Worm (Caenorhabditis elegans) whole organism, late embryonic: ENCODE data around the gene clec-245.

Experiments used
- C08G9.2 ChIP-seq: sonication (generic microtip); optimal IDR thresholded peaks from 2 replicates; lab custom pipeline; 2016; ENCODE audit warnings: mild to moderate bottlenecking, missing genetic modification characterization, moderate library complexity, missing compliant biosample characterization
- C38D4.7 ChIP-seq: fragments of 200-800 bp; sonication (Bioruptor generic); optimal IDR thresholded peaks from 2 replicates; lab custom pipeline; 2018; ENCODE audit warnings: mild to moderate bottlenecking, missing genetic modification characterization, moderate library complexity, missing compliant biosample characterization
- F13H6.1 ChIP-seq: sonication (generic microtip); optimal IDR thresholded peaks from 2 replicates; lab custom pipeline; 2016; ENCODE audit warnings: missing genetic modification characterization, missing compliant biosample characterization
- K02D7.2 ChIP-seq: sonication (generic microtip); optimal IDR thresholded peaks from 2 replicates; lab custom pipeline; 2017; ENCODE audit warnings: mild to moderate bottlenecking, missing genetic modification characterization, missing compliant biosample characterization
- K09A11.1 ChIP-seq: sonication (generic microtip); optimal IDR thresholded peaks from 2 replicates; lab custom pipeline; 2017; ENCODE audit warnings: antibody characterized with exemption, mild to moderate bottlenecking, missing genetic modification characterization, missing compliant biosample characterization; ENCODE audit not compliant: insufficient read depth
- T23F11.4 ChIP-seq: fragments of 200-800 bp; sonication (Bioruptor generic); optimal IDR thresholded peaks from 2 replicates; lab custom pipeline; 2018; ENCODE audit warnings: mild to moderate bottlenecking, missing genetic modification characterization, missing compliant biosample characterization
- ahr-1 ChIP-seq: sonication (generic microtip); optimal IDR thresholded peaks from 2 replicates; lab custom pipeline; 2016; ENCODE audit warnings: missing genetic modification characterization, missing compliant biosample characterization
- ama-1 ChIP-seq: fragments of 150-350 bp; optimal IDR thresholded peaks from 2 replicates; lab custom pipeline; 2014
- ceh-18 ChIP-seq: sonication (generic microtip); optimal IDR thresholded peaks from 2 replicates; lab custom pipeline; 2016; ENCODE audit warnings: missing genetic modification characterization, missing compliant biosample characterization
- ceh-19 ChIP-seq: fragments of 200-800 bp; sonication (Bioruptor generic); optimal IDR thresholded peaks from 2 replicates; lab custom pipeline; 2018; ENCODE audit warnings: mild to moderate bottlenecking, missing genetic modification characterization, missing compliant biosample characterization
- ceh-2 ChIP-seq: sonication (generic microtip); optimal IDR thresholded peaks from 2 replicates; lab custom pipeline; 2016; ENCODE audit warnings: missing genotype, missing genetic modification characterization, missing compliant biosample characterization
- ceh-22 ChIP-seq: sonication (generic microtip); optimal IDR thresholded peaks from 2 replicates; lab custom pipeline; 2017; ENCODE audit warnings: missing biosample characterization, missing genetic modification characterization
- ceh-30 ChIP-seq: fragments of 150-350 bp; optimal IDR thresholded peaks from 2 replicates; lab custom pipeline; 2014; ENCODE audit warnings: missing biosample characterization, missing genetic modification characterization
- ceh-31 ChIP-seq: sonication (generic microtip); optimal IDR thresholded peaks from 2 replicates; lab custom pipeline; 2016; ENCODE audit warnings: missing genetic modification characterization, missing compliant biosample characterization
- ceh-48 ChIP-seq: sonication (generic microtip); optimal IDR thresholded peaks from 2 replicates; lab custom pipeline; 2016; ENCODE audit warnings: missing genetic modification characterization, inconsistent platforms, missing compliant biosample characterization
- ceh-9 ChIP-seq: sonication (generic microtip); optimal IDR thresholded peaks from 2 replicates; lab custom pipeline; 2016; ENCODE audit warnings: mild to moderate bottlenecking, missing genetic modification characterization, inconsistent platforms, missing compliant biosample characterization
- dmd-4 ChIP-seq: sonication (generic microtip); optimal IDR thresholded peaks from 2 replicates; lab custom pipeline; 2016; ENCODE audit warnings: borderline replicate concordance, missing genetic modification characterization, missing compliant biosample characterization
- elt-4 ChIP-seq: sonication (generic microtip); optimal IDR thresholded peaks from 2 replicates; lab custom pipeline; 2016; ENCODE audit warnings: missing genetic modification characterization, missing compliant biosample characterization
- eyg-1 ChIP-seq: sonication (generic microtip); optimal IDR thresholded peaks from 2 replicates; lab custom pipeline; 2016; ENCODE audit warnings: missing genotype, missing genetic modification characterization, missing compliant biosample characterization
- fkh-10 ChIP-seq: fragments of 150-350 bp; optimal IDR thresholded peaks from 2 replicates; lab custom pipeline; 2014; ENCODE audit warnings: missing biosample characterization, missing genetic modification reagents, missing genetic modification characterization
- fkh-6 ChIP-seq: sonication (generic microtip); optimal IDR thresholded peaks from 2 replicates; lab custom pipeline; 2016; ENCODE audit warnings: missing genetic modification characterization, missing compliant biosample characterization
- gmeb-2 ChIP-seq: sonication (generic microtip); optimal IDR thresholded peaks from 2 replicates; lab custom pipeline; 2016; ENCODE audit warnings: missing genetic modification characterization, inconsistent platforms, missing compliant biosample characterization
- hlh-13 ChIP-seq: fragments of 200-800 bp; sonication (Bioruptor generic); optimal IDR thresholded peaks from 2 replicates; lab custom pipeline; 2018; ENCODE audit warnings: mild to moderate bottlenecking, missing genetic modification characterization, missing compliant biosample characterization
- hlh-8 ChIP-seq: sonication (generic microtip); optimal IDR thresholded peaks from 2 replicates; lab custom pipeline; 2016; ENCODE audit warnings: missing genotype, missing genetic modification characterization, missing compliant biosample characterization
- lim-6 ChIP-seq: sonication (generic microtip); optimal IDR thresholded peaks from 2 replicates; lab custom pipeline; 2016; ENCODE audit warnings: missing genetic modification characterization, missing compliant biosample characterization
- lin-11 ChIP-seq: fragments of 200-800 bp; sonication (Bioruptor generic); optimal IDR thresholded peaks from 2 replicates; lab custom pipeline; 2018; ENCODE audit warnings: mild to moderate bottlenecking, missing genetic modification characterization, missing compliant biosample characterization
- mec-3 ChIP-seq: sonication (generic microtip); optimal IDR thresholded peaks from 2 replicates; lab custom pipeline; 2016; ENCODE audit warnings: borderline replicate concordance, missing genetic modification characterization, missing compliant biosample characterization
- nhr-11 ChIP-seq: fragments of 150-350 bp; optimal IDR thresholded peaks from 2 replicates; lab custom pipeline; 2014; ENCODE audit warnings: missing biosample characterization, missing genetic modification characterization
- pag-3 ChIP-seq: sonication (generic microtip); optimal IDR thresholded peaks from 2 replicates; lab custom pipeline; 2016; ENCODE audit warnings: missing compliant biosample characterization, missing genetic modification characterization, borderline replicate concordance
- pat-9 ChIP-seq: fragments of 200-800 bp; sonication (Bioruptor generic); optimal IDR thresholded peaks from 2 replicates; lab custom pipeline; 2018; ENCODE audit warnings: mild to moderate bottlenecking, missing genetic modification characterization, moderate library complexity, missing compliant biosample characterization
- pha-4 ChIP-seq: fragments of 150-350 bp; optimal IDR thresholded peaks from 2 replicates; lab custom pipeline; 2018; ENCODE audit warnings: missing biosample characterization, missing genetic modification reagents, missing genetic modification characterization
- pros-1 ChIP-seq: fragments of 150-350 bp; optimal IDR thresholded peaks from 2 replicates; lab custom pipeline; 2014; ENCODE audit warnings: missing biosample characterization, missing genetic modification reagents, missing genetic modification characterization
- ref-2 ChIP-seq: sonication (generic microtip); optimal IDR thresholded peaks from 2 replicates; lab custom pipeline; 2016; ENCODE audit warnings: missing genetic modification characterization, missing compliant biosample characterization
- rnt-1 ChIP-seq: sonication (generic microtip); optimal IDR thresholded peaks from 2 replicates; lab custom pipeline; 2016; ENCODE audit warnings: missing genetic modification characterization, missing compliant biosample characterization
- sox-2 ChIP-seq: fragments of 200-800 bp; sonication (Bioruptor generic); IDR thresholded peaks from 2 replicates; pipeline ENCODE4 v1.3.6; 2022; ENCODE audit warnings: missing genetic modification reagents, missing genetic modification characterization, missing compliant biosample characterization
- syd-9 ChIP-seq: sonication (generic microtip); optimal IDR thresholded peaks from 2 replicates; lab custom pipeline; 2016; ENCODE audit warnings: mild to moderate bottlenecking, missing genetic modification characterization, moderate library complexity, missing compliant biosample characterization
- tbx-2 ChIP-seq: sonication (generic microtip); optimal IDR thresholded peaks from 2 replicates; lab custom pipeline; 2016; ENCODE audit warnings: missing genetic modification characterization, missing compliant biosample characterization
- tbx-7 ChIP-seq: sonication (generic microtip); optimal IDR thresholded peaks from 2 replicates; lab custom pipeline; 2016; ENCODE audit warnings: missing genotype, missing genetic modification characterization, missing compliant biosample characterization
- ttx-3 ChIP-seq: sonication (generic microtip); optimal IDR thresholded peaks from 2 replicates; lab custom pipeline; 2016; ENCODE audit warnings: missing genetic modification reagents, missing genetic modification characterization, missing compliant biosample characterization
- unc-42 ChIP-seq: sonication (generic microtip); optimal IDR thresholded peaks from 2 replicates; lab custom pipeline; 2016; ENCODE audit warnings: missing genotype, missing genetic modification characterization, missing compliant biosample characterization
- unc-55 ChIP-seq: sonication (generic microtip); optimal IDR thresholded peaks from 2 replicates; lab custom pipeline; 2017; ENCODE audit warnings: missing biosample characterization, missing genetic modification reagents, missing genetic modification characterization
- unc-86 ChIP-seq: sonication (generic microtip); optimal IDR thresholded peaks from 2 replicates; lab custom pipeline; 2016; ENCODE audit warnings: missing genetic modification characterization, missing compliant biosample characterization
- ztf-16 ChIP-seq: sonication (generic microtip); optimal IDR thresholded peaks from 2 replicates; lab custom pipeline; 2017; ENCODE audit warnings: missing genetic modification characterization, missing compliant biosample characterization

Gene clec-245

ce11 chrV:18167161-18167560 is 21.1 kb downstream of the clec-245 start, which contains the start of gene C14A6.6:
Gene C14A6.6 (minus strand): TSS chrV:18167261.
- TF ChIP-seq rnt-1 (tag; lab: Kevin White, UChicago) (no peak), hlh-13 (GFP tag; lab: Kevin White, UChicago) (no peak), F13H6.1 (tag; lab: Kevin White, UChicago) (no peak), ceh-22 (no peak), lin-11 (tag; lab: Kevin White, UChicago) (no peak), pat-9 (tag; lab: Kevin White, UChicago) (no peak), sox-2 (GFP tag; lab: Robert Waterston, UW) (no peak), elt-4 (tag; lab: Kevin White, UChicago) (no peak), lim-6 (no peak), ama-1 (lab: Kevin White, UChicago) (no peak), ceh-31 (no peak), fkh-10 (GFP tag; lab: Kevin White, UChicago) (no peak), ref-2 (no peak), ceh-19 (GFP tag; lab: Kevin White, UChicago) (no peak), tbx-7 (tag; lab: Kevin White, UChicago) (no peak), T23F11.4 (GFP tag; lab: Kevin White, UChicago) (no peak), tbx-2 (tag; lab: Kevin White, UChicago) (no peak), gmeb-2 (tag; lab: Kevin White, UChicago) (no peak)

ce11 chrV:18164758-18165157 is 23.5 kb downstream of the clec-245 start, which contains the start of gene C14A6.5:
Gene C14A6.5 (minus strand): TSS chrV:18164858.
- TF ChIP-seq fkh-10 (GFP tag; lab: Kevin White, UChicago) (no peak), pros-1 (tag; lab: Kevin White, UChicago) (no peak), nhr-11 (tag; lab: Kevin White, UChicago) (no peak), ceh-48 (no peak), K09A11.1 (tag; lab: Kevin White, UChicago) (no peak), T23F11.4 (GFP tag; lab: Kevin White, UChicago) (no peak), tbx-2 (tag; lab: Kevin White, UChicago) (no peak), ztf-16 (no peak), hlh-8 (tag; lab: Kevin White, UChicago) (no peak), ttx-3 (tag; lab: Kevin White, UChicago) (no peak), ceh-19 (GFP tag; lab: Kevin White, UChicago) (no peak), syd-9 (tag; lab: Kevin White, UChicago) (no peak), K02D7.2 (no peak), C08G9.2 (tag; lab: Kevin White, UChicago) (no peak)

DNA sequence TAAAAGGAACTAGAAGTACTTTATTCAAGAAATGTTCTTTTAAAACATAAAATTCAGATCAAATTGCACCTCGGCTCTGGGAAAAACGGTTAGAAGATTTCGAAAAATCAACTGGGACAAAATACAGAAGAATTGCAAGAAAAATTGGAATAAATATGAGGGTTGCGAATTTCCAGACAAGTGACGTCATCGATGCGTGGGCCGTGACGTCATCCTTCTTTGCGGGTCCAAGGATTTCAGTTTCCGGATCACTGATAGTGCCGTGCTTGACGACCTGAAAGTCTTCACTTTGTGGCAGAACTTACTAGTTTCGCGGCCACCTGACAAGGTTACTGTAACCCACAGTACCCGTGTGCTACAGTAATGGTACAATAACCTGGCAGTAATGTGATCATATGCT is 24.8 kb downstream of the clec-245 start:
- TF ChIP-seq ceh-9 (tag; lab: Kevin White, UChicago) (no peak), eyg-1 (tag; lab: Kevin White, UChicago) (no peak), unc-55 (GFP tag; lab: Kevin White, UChicago) (no peak), fkh-6 (tag; lab: Kevin White, UChicago) (no peak), pha-4 (no peak), ceh-18 (tag; lab: Kevin White, UChicago) (no peak), C38D4.7 (no peak), hlh-13 (GFP tag; lab: Kevin White, UChicago) (no peak), ttx-3 (tag; lab: Kevin White, UChicago) (no peak), ceh-2 (tag; lab: Kevin White, UChicago) (no peak), ztf-16 (no peak), mec-3 (no peak), pag-3 (tag; lab: Kevin White, UChicago) (no peak)
- TF ChIP-seq, all 69 proteins: peak for 0

DNA sequence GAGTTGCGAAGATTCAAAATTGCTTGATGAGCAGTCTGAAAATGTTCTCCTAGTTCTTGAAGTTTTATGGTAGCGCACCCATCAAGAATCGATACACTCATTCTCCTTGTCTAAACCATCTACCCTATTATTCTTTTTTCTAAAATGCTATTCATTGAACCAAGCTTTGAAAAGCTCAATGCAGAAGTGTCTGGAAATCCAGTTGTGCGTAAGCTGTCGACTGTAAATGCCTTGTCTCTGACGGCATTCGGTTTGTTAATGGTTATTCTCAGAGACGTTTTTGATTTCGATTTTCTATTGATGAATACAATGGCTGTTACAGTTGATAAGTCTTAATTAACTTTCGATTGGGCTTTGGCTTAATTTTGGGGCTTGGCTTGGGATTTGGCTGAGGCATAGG is 25.7 kb downstream of the clec-245 start, which contains the start of gene C14A6.12:
Gene C14A6.12 (minus strand): TSS at position 101 of the 400 bp plus-strand sequence.
- no peak for TF ChIP-seq unc-42 (tag; lab: Kevin White, UChicago)
- no peak for TF ChIP-seq ceh-30 (tag; lab: Kevin White, UChicago)
- TF ChIP-seq T23F11.4 (GFP tag; lab: Kevin White, UChicago) = no peak
- TF ChIP-seq lin-11 (tag; lab: Kevin White, UChicago) = no peak
- no peak for TF ChIP-seq ahr-1
- no peak for TF ChIP-seq unc-86
- TF ChIP-seq dmd-4 (tag; lab: Kevin White, UChicago) = no peak
